Fruit fly (Drosophila melanogaster) whole organism, embryonic: ENCODE results near the gene Dis3l2.

Source experiments
- ATbp ChIP-seq: fragments of 200-800 bp; sonication (Bioruptor generic); optimal IDR thresholded peaks from 2 replicates; lab custom pipeline; 2017; ENCODE audit warnings: missing biosample characterization, mild to moderate bottlenecking, missing genetic modification characterization, missing genetic modification reagents
- Aef1 ChIP-seq: fragments of 200-800 bp; sonication (Bioruptor generic); IDR thresholded peaks from 3 replicates; pipeline ENCODE4 v1.3.6; 2022; ENCODE audit warnings: missing biosample characterization, missing genetic modification characterization
- B-H1 ChIP-seq: fragments of 200-800 bp; sonication (Bioruptor generic); IDR thresholded peaks from 3 replicates; pipeline ENCODE4 v1.3.6; 2022; ENCODE audit warnings: missing biosample characterization, missing genetic modification characterization
- CG1024 ChIP-seq: fragments of 200-800 bp; sonication (Bioruptor generic); IDR thresholded peaks from 2 replicates; pipeline ENCODE4 v1.3.6; 2022; ENCODE audit warnings: missing biosample characterization, missing genetic modification characterization
- CG10366 ChIP-seq: fragments of 200-800 bp; sonication (Bioruptor generic); IDR thresholded peaks from 2 replicates; pipeline ENCODE4 v1.3.6; 2022; ENCODE audit warnings: missing biosample characterization, missing genetic modification characterization
- CG10565 ChIP-seq: fragments of 200-800 bp; sonication (Bioruptor generic); optimal IDR thresholded peaks from 3 replicates; lab custom pipeline; 2016; ENCODE audit warnings: missing biosample characterization, mild to moderate bottlenecking, missing genetic modification characterization
- CG10979 ChIP-seq: fragments of 200-800 bp; sonication (Bioruptor generic); optimal IDR thresholded peaks from 2 replicates; lab custom pipeline; 2018; ENCODE audit warnings: missing biosample characterization, mild to moderate bottlenecking, missing genetic modification characterization, moderate library complexity
- CG11456 ChIP-seq: fragments of 200-800 bp; sonication (Bioruptor generic); IDR thresholded peaks from 3 replicates; pipeline ENCODE4 v1.3.6; 2022; ENCODE audit warnings: missing biosample characterization, missing genetic modification characterization
- CG12219 ChIP-seq: fragments of 200-800 bp; sonication (Bioruptor generic); optimal IDR thresholded peaks from 3 replicates; lab custom pipeline; 2018; ENCODE audit warnings: missing biosample characterization, mild to moderate bottlenecking, missing genetic modification characterization
- CG12299 ChIP-seq: fragments of 200-800 bp; sonication (Bioruptor generic); optimal IDR thresholded peaks from 2 replicates; lab custom pipeline; 2018; ENCODE audit warnings: missing biosample characterization, mild to moderate bottlenecking, missing genetic modification characterization
- CG13123 ChIP-seq: fragments of 200-800 bp; sonication (Bioruptor generic); optimal IDR thresholded peaks from 2 replicates; lab custom pipeline; 2016; ENCODE audit warnings: missing biosample characterization, missing genetic modification characterization
- CG15514 ChIP-seq: fragments of 200-800 bp; sonication (Bioruptor generic); optimal IDR thresholded peaks from 3 replicates; lab custom pipeline; 2017; ENCODE audit warnings: missing biosample characterization, missing genetic modification characterization, mild to moderate bottlenecking, moderate library complexity, missing genetic modification reagents
- CG16813 ChIP-seq: fragments of 200-800 bp; sonication (Bioruptor generic); IDR thresholded peaks from 3 replicates; pipeline ENCODE4 v1.3.6; 2022; ENCODE audit warnings: missing biosample characterization, missing genetic modification characterization; ENCODE audit not compliant: partially characterized antibody
- CG17359 ChIP-seq: fragments of 200-800 bp; sonication (Bioruptor generic); optimal IDR thresholded peaks from 3 replicates; lab custom pipeline; 2018; ENCODE audit warnings: missing biosample characterization, mild to moderate bottlenecking, missing genetic modification characterization, moderate library complexity
- CG17385 ChIP-seq: fragments of 200-800 bp; sonication (Bioruptor generic); optimal IDR thresholded peaks from 3 replicates; lab custom pipeline; 2018; ENCODE audit warnings: missing biosample characterization, mild to moderate bottlenecking, missing genetic modification characterization
- CG2712 ChIP-seq: fragments of 200-800 bp; optimal IDR thresholded peaks from 3 replicates; lab custom pipeline; 2019; ENCODE audit warnings: missing biosample characterization, mild to moderate bottlenecking, missing genetic modification characterization, moderate library complexity
- CG2875 ChIP-seq: fragments of 200-800 bp; sonication (Bioruptor generic); optimal IDR thresholded peaks from 2 replicates; lab custom pipeline; 2017; ENCODE audit warnings: missing biosample characterization, mild to moderate bottlenecking, missing genetic modification characterization, missing genetic modification reagents
- CG3281 ChIP-seq: fragments of 200-800 bp; sonication (Bioruptor generic); optimal IDR thresholded peaks from 3 replicates; lab custom pipeline; 2017; ENCODE audit warnings: missing biosample characterization, mild to moderate bottlenecking, missing genetic modification characterization
- CG34224 ChIP-seq: fragments of 200-800 bp; sonication (Bioruptor generic); IDR thresholded peaks from 3 replicates; pipeline ENCODE4 v1.3.6; 2022; ENCODE audit warnings: missing biosample characterization, missing genetic modification characterization; ENCODE audit not compliant: partially characterized antibody
- CG4328 ChIP-seq: fragments of 200-800 bp; sonication (Bioruptor generic); optimal IDR thresholded peaks from 3 replicates; lab custom pipeline; 2017; ENCODE audit warnings: missing biosample characterization, missing genetic modification reagents, missing genetic modification characterization
- CG4617 ChIP-seq: fragments of 200-800 bp; sonication (Bioruptor generic); optimal IDR thresholded peaks from 3 replicates; lab custom pipeline; 2016; ENCODE audit warnings: missing biosample characterization, missing genetic modification characterization, borderline replicate concordance
- CG5245 ChIP-seq: fragments of 200-800 bp; sonication (Bioruptor generic); optimal IDR thresholded peaks from 3 replicates; lab custom pipeline; 2016; ENCODE audit warnings: missing biosample characterization, missing genetic modification characterization
- CG6813 ChIP-seq: fragments of 200-800 bp; sonication (Bioruptor generic); optimal IDR thresholded peaks from 2 replicates; lab custom pipeline; 2017; ENCODE audit warnings: missing biosample characterization, missing genetic modification characterization, mild to moderate bottlenecking, moderate library complexity, missing genetic modification reagents
- CG8281 ChIP-seq: fragments of 200-800 bp; sonication (Bioruptor generic); optimal IDR thresholded peaks from 2 replicates; lab custom pipeline; 2018; ENCODE audit warnings: missing biosample characterization, mild to moderate bottlenecking, missing genetic modification characterization, moderate library complexity
- CHES-1-like ChIP-seq: fragments of 200-800 bp; sonication (Bioruptor generic); optimal IDR thresholded peaks from 2 replicates; lab custom pipeline; 2016; ENCODE audit warnings: missing biosample characterization, missing genetic modification characterization
- Deaf1 ChIP-seq: fragments of 200-800 bp; optimal IDR thresholded peaks from 3 replicates; lab custom pipeline; 2019; ENCODE audit warnings: missing biosample characterization, mild to moderate bottlenecking, missing genetic modification characterization, moderate library complexity
- Dip3 ChIP-seq: fragments of 200-800 bp; sonication (Bioruptor generic); optimal IDR thresholded peaks from 3 replicates; lab custom pipeline; 2016; ENCODE audit warnings: missing biosample characterization, missing genetic modification characterization
- Elba2 ChIP-seq: fragments of 200-800 bp; sonication (Bioruptor generic); optimal IDR thresholded peaks from 3 replicates; lab custom pipeline; 2016; ENCODE audit warnings: missing biosample characterization, missing genetic modification characterization
- Lim3 ChIP-seq: fragments of 200-800 bp; sonication (Bioruptor generic); IDR thresholded peaks from 2 replicates; pipeline ENCODE4 v1.3.6; 2022; ENCODE audit warnings: missing biosample characterization, missing genetic modification characterization
- Mrtf ChIP-seq: fragments of 200-800 bp; sonication (Bioruptor generic); IDR thresholded peaks from 3 replicates; pipeline ENCODE4 v1.3.6; 2022; ENCODE audit warnings: missing biosample characterization, missing genetic modification characterization
- Nf-YC ChIP-seq: fragments of 200-800 bp; optimal IDR thresholded peaks from 3 replicates; lab custom pipeline; 2019; ENCODE audit warnings: missing biosample characterization, mild to moderate bottlenecking, missing genetic modification characterization, moderate library complexity
- aop ChIP-seq: fragments of 200-800 bp; sonication (Bioruptor generic); IDR thresholded peaks from 2 replicates; pipeline ENCODE4 v1.3.6; 2022; ENCODE audit warnings: missing biosample characterization, missing genetic modification characterization
- bcd ChIP-seq: fragments of 200-800 bp; sonication (Bioruptor generic); optimal IDR thresholded peaks from 2 replicates; lab custom pipeline; 2017; ENCODE audit warnings: missing biosample characterization, mild to moderate bottlenecking, missing genetic modification characterization
- crol ChIP-seq: fragments of 200-800 bp; sonication (Bioruptor generic); IDR thresholded peaks from 2 replicates; pipeline ENCODE4 v1.3.6; 2022; ENCODE audit warnings: missing biosample characterization, missing genetic modification characterization
- dmrt11E ChIP-seq: fragments of 200-800 bp; sonication (Bioruptor generic); optimal IDR thresholded peaks from 3 replicates; lab custom pipeline; 2018; ENCODE audit warnings: missing biosample characterization, mild to moderate bottlenecking, missing genetic modification characterization, moderate library complexity
- en ChIP-seq: fragments of 200-800 bp; sonication (Bioruptor generic); optimal IDR thresholded peaks from 2 replicates; lab custom pipeline; 2016; ENCODE audit warnings: missing biosample characterization, missing genetic modification characterization
- esg ChIP-seq: fragments of 200-800 bp; sonication (Bioruptor generic); conservative IDR thresholded peaks from 2 replicates; pipeline ENCODE4 v1.3.6; 2022; ENCODE audit warnings: missing biosample characterization, missing genetic modification characterization
- eve ChIP-seq, 2 experiments: fragments of >200 bp; optimal IDR thresholded peaks; 2 replicates each; lab custom pipeline; 2017; ENCODE audit warnings: missing biosample characterization in 2 of 2, missing genetic modification characterization in 2 of 2
- eyg ChIP-seq: fragments of 200-800 bp; sonication (Bioruptor generic); optimal IDR thresholded peaks from 3 replicates; lab custom pipeline; 2016; ENCODE audit warnings: missing biosample characterization, missing genetic modification characterization
- her ChIP-seq: fragments of 200-800 bp; sonication (Bioruptor generic); optimal IDR thresholded peaks from 2 replicates; lab custom pipeline; 2016; ENCODE audit warnings: missing biosample characterization, missing genetic modification characterization
- jumu ChIP-seq: fragments of 200-800 bp; sonication (Bioruptor generic); optimal IDR thresholded peaks from 3 replicates; lab custom pipeline; 2016; ENCODE audit warnings: missing biosample characterization, missing genetic modification characterization
- mirr ChIP-seq: fragments of 200-800 bp; sonication (Bioruptor generic); optimal IDR thresholded peaks from 3 replicates; lab custom pipeline; 2018; ENCODE audit warnings: missing biosample characterization, mild to moderate bottlenecking, missing genetic modification characterization
- nom ChIP-seq: fragments of 200-800 bp; sonication (Bioruptor generic); optimal IDR thresholded peaks from 2 replicates; lab custom pipeline; 2017; ENCODE audit warnings: missing biosample characterization, missing genetic modification characterization, mild to moderate bottlenecking, moderate library complexity, missing genetic modification reagents
- repo ChIP-seq: fragments of 200-800 bp; sonication (Bioruptor generic); optimal IDR thresholded peaks from 2 replicates; lab custom pipeline; 2016; ENCODE audit warnings: missing biosample characterization, missing genetic modification characterization
- rib ChIP-seq: fragments of 200-800 bp; sonication (Bioruptor generic); IDR thresholded peaks from 2 replicates; pipeline ENCODE4 v1.3.6; 2022; ENCODE audit warnings: missing biosample characterization, missing genetic modification characterization
- run ChIP-seq: fragments of 200-800 bp; sonication (Bioruptor generic); optimal IDR thresholded peaks from 3 replicates; lab custom pipeline; 2018; ENCODE audit warnings: missing biosample characterization, mild to moderate bottlenecking, missing genetic modification characterization
- seq ChIP-seq: fragments of 200-800 bp; sonication (Bioruptor generic); IDR thresholded peaks from 2 replicates; pipeline ENCODE4 v1.3.6; 2022; ENCODE audit warnings: missing biosample characterization, missing genetic modification characterization
- tin ChIP-seq: fragments of 200-800 bp; sonication (Bioruptor generic); optimal IDR thresholded peaks from 3 replicates; lab custom pipeline; 2016; ENCODE audit warnings: missing biosample characterization, missing genetic modification characterization
- tio ChIP-seq: fragments of 200-800 bp; sonication (Bioruptor generic); optimal IDR thresholded peaks from 2 replicates; lab custom pipeline; 2017; ENCODE audit warnings: missing biosample characterization, missing genetic modification characterization, inconsistent platforms
- tna ChIP-seq: fragments of 200-800 bp; sonication (Bioruptor generic); IDR thresholded peaks from 2 replicates; pipeline ENCODE4 v1.3.6; 2022; ENCODE audit warnings: missing biosample characterization, missing genetic modification characterization; ENCODE audit not compliant: partially characterized antibody

Dis3l2 gene

dm6 chr3L:184251-184650, 28.3 kb upstream of the Dis3l2 start, which contains the start of the genes CG34140, Mkp and Mtch (continued):
- peak; percentile 79 for TF ChIP-seq CG17359
- TF ChIP-seq tio (GFP tag; lab: Kevin White, UChicago): no peak
- peak; percentile 93 for TF ChIP-seq CG4617 (GFP tag; lab: Kevin White, UChicago)
- peak; percentile 76 for TF ChIP-seq rib (GFP tag; lab: Robert Waterston, UW)
- TF ChIP-seq Dip3: peak; percentile 93
- TF ChIP-seq CG12299 (tag; lab: Kevin White, UChicago): peak; percentile 77
- peak; percentile 88 for TF ChIP-seq CG2712 (tag; lab: Kevin White, UChicago)
- peak; percentile 7 for TF ChIP-seq nom (GFP tag; lab: Kevin White, UChicago)
- no peak for TF ChIP-seq crol (GFP tag; lab: Robert Waterston, UW)
- peak; percentile 82 for TF ChIP-seq repo (GFP tag; lab: Kevin White, UChicago)
- peak; percentile 80 for TF ChIP-seq dmrt11E (tag; lab: Kevin White, UChicago)
- TF ChIP-seq CG12219 (GFP tag; lab: Kevin White, UChicago): no peak
- TF ChIP-seq Elba2 (GFP tag; lab: Kevin White, UChicago): peak; percentile 49
- peak; percentile 95 for TF ChIP-seq CG16813
- peak; percentile 69 for TF ChIP-seq CG5245 (GFP tag; lab: Kevin White, UChicago)
- TF ChIP-seq CG10979 (tag; lab: Kevin White, UChicago): peak; percentile 76
- TF ChIP-seq Deaf1: no peak
- peak; percentile 88 for TF ChIP-seq Aef1 (GFP tag; lab: Robert Waterston, UW)
- peak; percentile 57 for TF ChIP-seq eyg (GFP tag; lab: Kevin White, UChicago)
- peak; percentile 74 for TF ChIP-seq CG17385
- TF ChIP-seq CG10565 (GFP tag; lab: Kevin White, UChicago): peak; percentile 4
- no peak; the same call in 2 of the 3 replicates for TF ChIP-seq B-H1 (GFP tag; lab: Robert Waterston, UW)
- TF ChIP-seq CG34224 (GFP tag; lab: Robert Waterston, UW): peak; percentile 94
- no peak for TF ChIP-seq Lim3 (GFP tag; lab: Robert Waterston, UW)
- peak; percentile 67 for TF ChIP-seq run (tag; lab: Kevin White, UChicago)
- peak; percentile 63; the same call in 1 of the 2 replicates for TF ChIP-seq aop (GFP tag; lab: Robert Waterston, UW)
- TF ChIP-seq CG1024 (GFP tag; lab: Robert Waterston, UW): peak; percentile 48; the same call in 1 of the 2 replicates
- peak; percentile 91 for TF ChIP-seq jumu (GFP tag; lab: Kevin White, UChicago)
- TF ChIP-seq CG10366 (GFP tag; lab: Robert Waterston, UW): peak; percentile 84
- TF ChIP-seq CG8281: no peak
- TF ChIP-seq CG4328 (GFP tag; lab: Kevin White, UChicago): peak; percentile 68
- TF ChIP-seq bcd: no peak
- TF ChIP-seq CG2875: no peak
- TF ChIP-seq ATbp (GFP tag; lab: Kevin White, UChicago): no peak
- TF ChIP-seq Nf-YC (tag; lab: Kevin White, UChicago): no peak
- TF ChIP-seq tin: peak; percentile 91
- TF ChIP-seq Mrtf (GFP tag; lab: Robert Waterston, UW): 0 out of 3 replicates have a peak, but pooled peaks have one; percentile 51
- peak; percentile 76 for TF ChIP-seq esg
- no peak for TF ChIP-seq mirr (GFP tag; lab: Kevin White, UChicago)
- no peak for TF ChIP-seq CG6813 (GFP tag; lab: Kevin White, UChicago)
- peak in 1 of 2 experiments; percentile 37 for TF ChIP-seq eve (GFP tag; optimal IDR thresholded peaks at IDR 0.05; lab: Kevin White, UChicago)
- peak; percentile 82 for TF ChIP-seq CG11456 (GFP tag; lab: Robert Waterston, UW)
- TF ChIP-seq CG15514 (GFP tag; lab: Kevin White, UChicago): peak; percentile 84
- peak; percentile 79 for TF ChIP-seq her
- TF ChIP-seq seq: peak; percentile 48; the same call in 1 of the 2 replicates
- TF ChIP-seq tna (GFP tag; lab: Robert Waterston, UW): peak; percentile 90
- no peak for TF ChIP-seq CG3281 (GFP tag; lab: Kevin White, UChicago)
- TF ChIP-seq CG13123 (GFP tag; lab: Kevin White, UChicago): peak; percentile 67
- peak; percentile 69 for TF ChIP-seq en (GFP tag; lab: Kevin White, UChicago)
- TF ChIP-seq CHES-1-like: peak; percentile 87
